Fruit fly (Drosophila melanogaster) whole organism, wandering third instar larva: Measurements from ENCODE around the gene CG8870.

Experiments used
- Abd-B ChIP-seq: fragments of >200 bp; optimal IDR thresholded peaks from 2 replicates; lab custom pipeline; 2017; ENCODE audit warnings: missing biosample characterization, missing genetic modification characterization
- CG32264 ChIP-seq: fragments of 200-800 bp; sonication (Bioruptor generic); optimal IDR thresholded peaks from 2 replicates; lab custom pipeline; 2016; ENCODE audit warnings: missing biosample characterization, missing genetic modification characterization
- CG9705 ChIP-seq: fragments of 200-800 bp; sonication (Bioruptor generic); optimal IDR thresholded peaks from 2 replicates; lab custom pipeline; 2018; ENCODE audit warnings: missing biosample characterization, mild to moderate bottlenecking, missing genetic modification characterization
- CrebA ChIP-seq: fragments of 200-800 bp; sonication (Bioruptor generic); optimal IDR thresholded peaks from 2 replicates; lab custom pipeline; 2016; ENCODE audit warnings: missing biosample characterization, mild to moderate bottlenecking, missing genetic modification characterization, borderline replicate concordance
- Dfd ChIP-seq: fragments of >200 bp; optimal IDR thresholded peaks from 2 replicates; lab custom pipeline; 2017; ENCODE audit warnings: missing biosample characterization, missing genetic modification characterization
- Dif ChIP-seq: fragments of 200-275, 200-300 bp; sonication (Bioruptor generic); optimal IDR thresholded peaks from 2 replicates; lab custom pipeline; 2018; ENCODE audit warnings: missing biosample characterization, missing genetic modification characterization; ENCODE audit not compliant: partially characterized antibody
- GATAd ChIP-seq: sonication (Bioruptor generic); optimal IDR thresholded peaks from 2 replicates; lab custom pipeline; 2016; ENCODE audit warnings: missing biosample characterization, missing genetic modification characterization
- HLH106 ChIP-seq: fragments of 200-800 bp; optimal IDR thresholded peaks from 3 replicates; lab custom pipeline; 2019; ENCODE audit warnings: missing biosample characterization, mild to moderate bottlenecking, missing genetic modification characterization, moderate library complexity
- Hnf4 ChIP-seq: fragments of 200-800 bp; sonication (Bioruptor generic); optimal IDR thresholded peaks from 2 replicates; lab custom pipeline; 2016; ENCODE audit warnings: missing biosample characterization, mild to moderate bottlenecking, missing genetic modification characterization
- Hr78 ChIP-seq: fragments of >200 bp; optimal IDR thresholded peaks from 2 replicates; lab custom pipeline; 2017; ENCODE audit warnings: missing biosample characterization, missing genetic modification characterization
- Hr83 ChIP-seq: fragments of 200-300 bp; sonication (Bioruptor generic); optimal IDR thresholded peaks from 2 replicates; lab custom pipeline; 2016; ENCODE audit warnings: missing biosample characterization, mild to moderate bottlenecking, missing genetic modification characterization, moderate library complexity; ENCODE audit not compliant: poor library complexity, severe bottlenecking
- Jra ChIP-seq: sonication (Bioruptor generic); optimal IDR thresholded peaks from 2 replicates; lab custom pipeline; 2016; ENCODE audit warnings: missing biosample characterization, missing genetic modification characterization
- Mio ChIP-seq: sonication (Bioruptor generic); optimal IDR thresholded peaks from 2 replicates; lab custom pipeline; 2016; ENCODE audit warnings: missing biosample characterization, missing genetic modification characterization
- Myc ChIP-seq: fragments of >200 bp; optimal IDR thresholded peaks from 2 replicates; lab custom pipeline; 2017
- OdsH ChIP-seq: fragments of 200-800 bp; sonication (Bioruptor generic); optimal IDR thresholded peaks from 2 replicates; lab custom pipeline; 2016; ENCODE audit warnings: missing biosample characterization, mild to moderate bottlenecking, missing genetic modification characterization
- Rel ChIP-seq, 2 experiments: fragments of 200-800 bp; sonication (Bioruptor generic) in 1 of 2; optimal IDR thresholded peaks; 2 replicates in 1 of 2; 3 replicates in 1 of 2; lab custom pipeline; 2016 to 2019; ENCODE audit warnings: mild to moderate bottlenecking in 2 of 2, missing biosample characterization in 2 of 2, missing genetic modification characterization in 2 of 2, moderate library complexity in 1 of 2
- Sp1 ChIP-seq: fragments of 200-800 bp; sonication (Bioruptor generic); optimal IDR thresholded peaks from 3 replicates; lab custom pipeline; 2019; ENCODE audit warnings: missing biosample characterization, mild to moderate bottlenecking, missing genetic modification characterization, moderate library complexity
- br ChIP-seq: fragments of 200-800 bp; sonication (Bioruptor generic); optimal IDR thresholded peaks from 2 replicates; lab custom pipeline; 2016; ENCODE audit warnings: missing biosample characterization, missing genetic modification characterization
- brk ChIP-seq: fragments of 200-800 bp; sonication (Bioruptor generic); optimal IDR thresholded peaks from 2 replicates; lab custom pipeline; 2016; ENCODE audit warnings: missing biosample characterization, mild to moderate bottlenecking, missing genetic modification characterization
- dl ChIP-seq, 2 experiments: fragments of 175-275, 200-275 bp in 1 of 2; fragments of 200-275 bp in 1 of 2; sonication (Bioruptor generic); optimal IDR thresholded peaks; lab custom pipeline; 2018; ENCODE audit warnings: mild to moderate bottlenecking in 2 of 2, missing biosample characterization in 2 of 2, missing genetic modification characterization in 2 of 2, moderate library complexity in 2 of 2; ENCODE audit not compliant: partially characterized antibody in 2 of 2, insufficient read depth in 1 of 2
- dmrt93B ChIP-seq: fragments of 200-800 bp; sonication (Bioruptor generic); optimal IDR thresholded peaks from 2 replicates; lab custom pipeline; 2018; ENCODE audit warnings: missing biosample characterization, mild to moderate bottlenecking, missing genetic modification characterization
- dsf ChIP-seq: sonication (Bioruptor generic); optimal IDR thresholded peaks from 2 replicates; lab custom pipeline; 2016; ENCODE audit warnings: missing biosample characterization, missing genetic modification characterization, borderline replicate concordance
- ey ChIP-seq: fragments of 200-800 bp; sonication (Bioruptor generic); optimal IDR thresholded peaks from 2 replicates; lab custom pipeline; 2016; ENCODE audit warnings: missing biosample characterization, missing genetic modification characterization
- foxo ChIP-seq, 2 experiments: fragments of 200-800 bp; sonication (Bioruptor generic); optimal IDR thresholded peaks; 2 replicates in 1 of 2; 3 replicates in 1 of 2; lab custom pipeline; 2016 to 2017; ENCODE audit warnings: missing biosample characterization in 2 of 2, missing genetic modification characterization in 2 of 2
- fru ChIP-seq: fragments of 200-800 bp; sonication (Bioruptor generic); optimal IDR thresholded peaks from 3 replicates; lab custom pipeline; 2016; ENCODE audit warnings: missing biosample characterization, mild to moderate bottlenecking, missing genetic modification characterization
- h ChIP-seq: fragments of 200-800 bp; sonication (Bioruptor generic); optimal IDR thresholded peaks from 3 replicates; lab custom pipeline; 2016; ENCODE audit warnings: missing biosample characterization, mild to moderate bottlenecking, missing genetic modification characterization
- jim ChIP-seq: fragments of 175-275, 200-325 bp; sonication (Bioruptor generic); optimal IDR thresholded peaks from 2 replicates; lab custom pipeline; 2016; ENCODE audit warnings: missing biosample characterization, mild to moderate bottlenecking, missing genetic modification characterization
- lola ChIP-seq: fragments of >200 bp; optimal IDR thresholded peaks from 2 replicates; lab custom pipeline; 2017; ENCODE audit warnings: missing biosample characterization, missing genetic modification characterization
- pan ChIP-seq: fragments of >200 bp; optimal IDR thresholded peaks from 2 replicates; lab custom pipeline; 2017
- psq ChIP-seq: fragments of 200-800 bp; sonication (Bioruptor generic); optimal IDR thresholded peaks from 3 replicates; lab custom pipeline; 2017; ENCODE audit warnings: missing biosample characterization, mild to moderate bottlenecking, missing genetic modification characterization, moderate library complexity
- rgr ChIP-seq: fragments of 200-800 bp; sonication (Bioruptor generic); optimal IDR thresholded peaks from 3 replicates; lab custom pipeline; 2016; ENCODE audit warnings: missing biosample characterization, mild to moderate bottlenecking, missing genetic modification characterization
- sage ChIP-seq: fragments of 200-800 bp; sonication (Bioruptor generic); optimal IDR thresholded peaks from 2 replicates; lab custom pipeline; 2016; ENCODE audit warnings: missing biosample characterization, mild to moderate bottlenecking, missing genetic modification characterization
- sv ChIP-seq: fragments of 200-800 bp; sonication (Bioruptor generic); optimal IDR thresholded peaks from 3 replicates; lab custom pipeline; 2016; ENCODE audit warnings: missing biosample characterization, missing genetic modification characterization
- usp ChIP-seq: fragments of >200 bp; optimal IDR thresholded peaks from 2 replicates; lab custom pipeline; 2017; ENCODE audit warnings: missing biosample characterization, missing genetic modification characterization
- woc ChIP-seq: sonication (Bioruptor generic); optimal IDR thresholded peaks from 2 replicates; lab custom pipeline; 2016; ENCODE audit warnings: missing biosample characterization, mild to moderate bottlenecking, missing genetic modification characterization

Gene CG8870

DNA sequence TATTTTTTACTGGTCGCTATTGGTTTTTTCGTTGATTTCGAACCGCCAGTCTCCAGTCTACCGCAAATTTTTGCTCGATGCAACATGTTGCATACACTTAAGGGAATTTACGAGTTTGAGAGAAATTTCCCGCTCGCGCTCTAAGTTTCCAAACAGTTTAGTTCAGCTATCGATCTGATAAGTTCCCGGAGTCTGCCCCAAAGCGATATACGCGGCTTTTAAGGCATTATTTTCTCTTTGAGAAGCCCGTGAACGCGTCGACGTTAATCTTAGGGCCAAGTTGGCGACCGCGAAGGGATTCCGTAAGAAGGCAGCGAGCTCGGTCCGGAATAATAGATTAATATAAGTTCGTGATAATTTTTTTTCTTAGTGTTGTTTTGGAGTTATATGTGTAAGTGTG, 4.7 kb upstream of the CG8870 start:
- no peak for TF ChIP-seq ey (GFP tag; lab: Kevin White, UChicago)
- TF ChIP-seq psq (GFP tag; lab: Kevin White, UChicago), result no peak
- no peak for TF ChIP-seq GATAd (GFP tag; lab: Kevin White, UChicago)
- TF ChIP-seq Abd-B, result no peak
- TF ChIP-seq usp (GFP tag; lab: Kevin White, UChicago), result no peak
- TF ChIP-seq Rel (GFP tag; optimal IDR thresholded peaks at IDR 0.05; lab: Kevin White, UChicago), result no peak
- TF ChIP-seq Rel (tag; optimal IDR thresholded peaks at IDR 0.05; lab: Kevin White, UChicago), result no peak
- TF ChIP-seq Myc (lab: Kevin White, UChicago), result no peak
- TF ChIP-seq lola, result no peak
- TF ChIP-seq, all 38 proteins: peak for 0

- peak; percentile 73 for TF ChIP-seq HLH106 (tag; lab: Kevin White, UChicago)
- TF ChIP-seq sv (GFP tag; lab: Kevin White, UChicago), result peak; percentile 55
- TF ChIP-seq CrebA, result no peak
- TF ChIP-seq Hr78, result no peak
- TF ChIP-seq CG9705 (GFP tag; lab: Kevin White, UChicago), result peak; percentile 54
- peak; percentile 43 for TF ChIP-seq Jra (GFP tag; lab: Kevin White, UChicago)
- no peak for TF ChIP-seq dmrt93B (GFP tag; lab: Kevin White, UChicago)
- peak; percentile 49 for TF ChIP-seq h (GFP tag; lab: Kevin White, UChicago)
- peak; percentile 36 for TF ChIP-seq rgr (GFP tag; lab: Kevin White, UChicago)
- TF ChIP-seq OdsH (GFP tag; lab: Kevin White, UChicago), result no peak
- TF ChIP-seq pan (lab: Kevin White, UChicago), result no peak
- TF ChIP-seq Sp1 (GFP tag; lab: Kevin White, UChicago), result peak; percentile 64
- TF ChIP-seq Myc (lab: Kevin White, UChicago), result peak; percentile 47
- TF ChIP-seq GATAd (GFP tag; lab: Kevin White, UChicago), result no peak
- no peak for TF ChIP-seq jim
- TF ChIP-seq Rel (GFP tag; optimal IDR thresholded peaks at IDR 0.05; lab: Kevin White, UChicago), result no peak
- TF ChIP-seq Rel (tag; optimal IDR thresholded peaks at IDR 0.05; lab: Kevin White, UChicago), result peak; percentile 59
- TF ChIP-seq Abd-B, result no peak
- no peak for TF ChIP-seq Dfd (GFP tag; lab: Kevin White, UChicago)
- peak; percentile 60 for TF ChIP-seq woc (GFP tag; lab: Kevin White, UChicago)
- no peak for TF ChIP-seq Mio (GFP tag; lab: Kevin White, UChicago)
- no peak for TF ChIP-seq psq (GFP tag; lab: Kevin White, UChicago)
- TF ChIP-seq fru, result peak; percentile 46
- TF ChIP-seq ey (GFP tag; lab: Kevin White, UChicago), result peak; percentile 3
- no peak for TF ChIP-seq sage (GFP tag; lab: Kevin White, UChicago)
- TF ChIP-seq Hr83 (GFP tag; lab: Kevin White, UChicago), result no peak
- TF ChIP-seq br, result peak; percentile 21
- TF ChIP-seq usp (GFP tag; lab: Kevin White, UChicago), result no peak
- TF ChIP-seq foxo (GFP tag; optimal IDR thresholded peaks at IDR 0.05; lab: Kevin White, UChicago), result peak in 1 of 2 experiments; percentile 51
- peak; percentile 47 for TF ChIP-seq brk (GFP tag; lab: Kevin White, UChicago)
- peak; percentile 46 for TF ChIP-seq Hnf4
- peak; percentile 33 for TF ChIP-seq dsf (GFP tag; lab: Kevin White, UChicago)
- TF ChIP-seq CG32264 (GFP tag; lab: Kevin White, UChicago), result no peak
Measured at dm6 chr3R:13381744-13382435, 2.2 kb downstream of the CG8870 start, which contains the start of the genes mRpS21 and Droj2. Gene mRpS21 (minus strand): TSS chr3R:13381809. Gene Droj2 (plus strand): TSS chr3R:13382106.

DNA sequence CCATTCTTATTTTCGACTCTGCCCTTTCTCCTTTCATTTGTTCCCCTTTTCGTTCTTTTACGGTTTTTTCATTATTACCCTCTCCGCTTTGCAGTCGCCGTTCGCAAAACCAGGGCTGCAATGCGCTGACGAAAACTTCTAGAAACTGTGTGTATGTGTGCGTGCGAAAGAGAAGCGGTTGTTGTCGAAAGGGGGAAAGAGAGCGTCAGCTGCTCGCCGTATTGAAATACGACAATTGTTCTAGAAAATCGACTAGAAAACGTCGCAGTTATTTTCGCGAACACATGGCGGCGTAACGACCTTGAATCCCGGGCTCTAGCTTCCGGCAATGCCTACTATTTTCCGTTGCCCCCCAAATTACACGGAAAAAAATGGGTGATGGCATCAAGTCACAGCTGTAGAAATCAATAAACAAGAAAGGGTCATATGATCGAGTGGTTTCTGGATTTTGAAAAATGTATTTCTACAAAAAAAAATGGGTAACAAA, 3.1 kb downstream of the CG8870 start:
- TF ChIP-seq lola (peak; percentile 56), psq (GFP tag; lab: Kevin White, UChicago) (peak; percentile 99), ey (GFP tag; lab: Kevin White, UChicago) (no peak)

DNA sequence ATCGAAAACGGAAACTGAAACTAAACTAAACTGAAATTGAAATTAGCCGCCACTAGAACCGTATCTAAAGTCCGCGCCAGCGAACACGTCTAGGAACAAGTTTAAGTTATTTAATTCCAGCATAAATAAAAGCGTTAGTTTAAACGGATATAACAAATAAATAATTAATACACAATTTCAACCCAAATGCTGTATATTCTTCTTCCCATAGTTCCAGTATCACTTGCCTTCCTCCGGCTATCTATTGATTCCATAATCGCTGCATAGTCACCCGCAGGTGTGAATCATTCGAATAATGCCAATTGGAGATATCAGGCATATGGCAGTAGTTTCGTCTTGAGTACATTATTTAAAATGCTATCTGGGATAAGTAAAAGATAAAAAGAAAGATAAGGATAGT, 5.5 kb downstream of the CG8870 start:
- no peak for TF ChIP-seq sage (GFP tag; lab: Kevin White, UChicago)
- no peak for TF ChIP-seq Hr78
- TF ChIP-seq foxo (GFP tag; optimal IDR thresholded peaks at IDR 0.05; lab: Kevin White, UChicago), result no peak
- no peak for TF ChIP-seq dl (GFP tag; optimal IDR thresholded peaks at IDR 0.05; lab: Kevin White, UChicago; ENCODE audit: insufficient read depth in 1 of 2, partially characterized antibody in 2 of 2)
- TF ChIP-seq rgr (GFP tag; lab: Kevin White, UChicago), result no peak
- no peak for TF ChIP-seq CrebA
- TF ChIP-seq sv (GFP tag; lab: Kevin White, UChicago), result no peak
- TF ChIP-seq GATAd (GFP tag; lab: Kevin White, UChicago), result no peak
- TF ChIP-seq h (GFP tag; lab: Kevin White, UChicago), result no peak
- TF ChIP-seq dsf (GFP tag; lab: Kevin White, UChicago), result no peak
- TF ChIP-seq lola, result no peak
- no peak for TF ChIP-seq Abd-B
- no peak for TF ChIP-seq Hr83 (GFP tag; lab: Kevin White, UChicago)
- no peak for TF ChIP-seq OdsH (GFP tag; lab: Kevin White, UChicago)
- no peak for TF ChIP-seq Dif (GFP tag; lab: Kevin White, UChicago)
- TF ChIP-seq brk (GFP tag; lab: Kevin White, UChicago), result no peak
- no peak for TF ChIP-seq Dfd (GFP tag; lab: Kevin White, UChicago)
